Worm (Caenorhabditis elegans) whole organism, L1 larva: ENCODE measurements around the gene ugt-20.

Experiments used
- aha-1 ChIP-seq: fragments of 150-350 bp; optimal IDR thresholded peaks from 2 replicates; lab custom pipeline; 2014; ENCODE audit warnings: missing biosample characterization, missing genetic modification characterization
- ama-1 ChIP-seq: fragments of 150-350 bp; optimal IDR thresholded peaks from 2 replicates; lab custom pipeline; 2014
- ceh-82 ChIP-seq, 3 experiments: fragments of 150-350 bp in 1 of 3; sonication (generic microtip) in 2 of 3; optimal IDR thresholded peaks; 2 replicates each; lab custom pipeline; 2014 to 2017; ENCODE audit warnings: missing biosample characterization in 3 of 3, missing genetic modification characterization in 3 of 3
- ceh-88 ChIP-seq: fragments of 200-800 bp; sonication (Bioruptor generic); IDR thresholded peaks from 2 replicates; pipeline ENCODE4 v1.3.6; 2022; ENCODE audit warnings: missing genetic modification characterization, missing compliant biosample characterization
- lin-35 ChIP-seq, 2 experiments: fragments of 150-350 bp; optimal IDR thresholded peaks; 2 replicates each; lab custom pipeline; 2014; ENCODE audit warnings: missing biosample characterization in 2 of 2, missing genetic modification characterization in 2 of 2, missing genetic modification reagents in 2 of 2
- tlp-1 ChIP-seq: fragments of 150-350 bp; optimal IDR thresholded peaks from 2 replicates; lab custom pipeline; 2014; ENCODE audit warnings: missing biosample characterization, missing genetic modification characterization
- unc-62 ChIP-seq: fragments of 150-350 bp; optimal IDR thresholded peaks from 2 replicates; lab custom pipeline; 2014; ENCODE audit warnings: missing biosample characterization, missing genetic modification reagents, missing genetic modification characterization

- no peak for TF ChIP-seq unc-62 (GFP tag; lab: Kevin White, UChicago)
- TF ChIP-seq aha-1 = no peak
- TF ChIP-seq ama-1 (lab: Kevin White, UChicago) = no peak
- TF ChIP-seq tlp-1 (tag; lab: Kevin White, UChicago) = no peak
- TF ChIP-seq ceh-88 = no peak
- no peak for TF ChIP-seq ceh-82 (tag; optimal IDR thresholded peaks at IDR 0.05; lab: Kevin White, UChicago)
- TF ChIP-seq lin-35 (GFP tag; optimal IDR thresholded peaks at IDR 0.05; lab: Kevin White, UChicago) = no peak
Measured at ce11 chrIV:6040676-6041075, 42.7 kb downstream of the ugt-20 start, which contains the start of gene kcc-2.
